Worm (Caenorhabditis elegans) whole organism, L1 larva: ENCODE measurements around the gene Y97E10AR.6.

ENCODE experiments used
- aly-2 ChIP-seq: fragments of 150-350 bp; optimal IDR thresholded peaks from 2 replicates; lab custom pipeline; 2014; ENCODE audit warnings: missing biosample characterization, missing genetic modification characterization
- ces-1 ChIP-seq: fragments of 150-350 bp; optimal IDR thresholded peaks from 2 replicates; lab custom pipeline; 2014; ENCODE audit warnings: missing biosample characterization, missing genetic modification reagents, missing genetic modification characterization
- lin-39 ChIP-seq: fragments of 150-350 bp; optimal IDR thresholded peaks from 2 replicates; lab custom pipeline; 2014; ENCODE audit warnings: missing biosample characterization, missing genetic modification reagents, missing genetic modification characterization
- mdl-1 ChIP-seq, 2 experiments: fragments of 150-350 bp; optimal IDR thresholded peaks; 2 replicates each; lab custom pipeline; 2014 to 2017; ENCODE audit warnings: missing biosample characterization in 2 of 2, missing genetic modification characterization in 2 of 2, inconsistent platforms in 1 of 2
- nhr-76 ChIP-seq: sonication (generic microtip); optimal IDR thresholded peaks from 2 replicates; lab custom pipeline; 2017; ENCODE audit warnings: missing biosample characterization, missing genetic modification characterization
- rnt-1 ChIP-seq: sonication (generic microtip); optimal IDR thresholded peaks from 2 replicates; lab custom pipeline; 2016; ENCODE audit warnings: mild to moderate bottlenecking, missing genetic modification characterization, moderate library complexity, missing compliant biosample characterization
- ztf-11 ChIP-seq, 2 experiments: sonication (generic microtip); optimal IDR thresholded peaks; 2 replicates each; lab custom pipeline; 2016 to 2017; ENCODE audit warnings: missing genetic modification characterization in 2 of 2, missing biosample characterization in 1 of 2, missing compliant biosample characterization in 1 of 2

DNA sequence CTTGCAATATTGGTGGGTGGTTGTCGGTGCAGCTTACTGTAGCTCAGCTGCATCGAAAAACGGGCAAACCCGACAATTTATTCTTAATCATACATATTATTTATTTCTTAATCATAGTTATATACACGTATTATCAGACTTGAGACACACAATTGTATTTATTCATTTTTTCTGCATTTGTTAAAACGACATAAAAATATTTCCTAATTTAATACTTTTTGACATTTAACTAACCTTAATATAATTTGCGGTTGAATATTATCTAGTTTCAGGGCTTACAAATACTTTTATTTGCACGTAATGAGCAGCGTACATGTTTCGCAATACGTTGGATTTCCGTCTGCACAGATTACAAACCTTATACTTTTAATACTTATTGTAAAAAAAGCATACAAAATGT, 44.6 kb upstream of the Y97E10AR.6 start, which contains the start of gene str-138:
- no peak for TF ChIP-seq aly-2 (tag; lab: Kevin White, UChicago)
- TF ChIP-seq ces-1 (GFP tag; lab: Kevin White, UChicago): no peak
- TF ChIP-seq ztf-11 (tag; optimal IDR thresholded peaks at IDR 0.05; lab: Kevin White, UChicago): no peak
- TF ChIP-seq lin-39: no peak
- TF ChIP-seq mdl-1 (tag; optimal IDR thresholded peaks at IDR 0.05; lab: Kevin White, UChicago): no peak
- no peak for TF ChIP-seq nhr-76 (tag; lab: Kevin White, UChicago)
- TF ChIP-seq rnt-1 (tag; lab: Kevin White, UChicago): no peak
